Fruit fly (Drosophila melanogaster) whole organism, embryonic: ENCODE results near the gene Tyler.

Experiments used
- CG10366 ChIP-seq: fragments of 200-800 bp; sonication (Bioruptor generic); IDR thresholded peaks from 2 replicates; pipeline ENCODE4 v1.3.6; 2022; ENCODE audit warnings: missing biosample characterization, missing genetic modification characterization
- CG10431 ChIP-seq: fragments of 200-800 bp; sonication (Bioruptor generic); optimal IDR thresholded peaks from 3 replicates; lab custom pipeline; 2018; ENCODE audit warnings: missing biosample characterization, mild to moderate bottlenecking, missing genetic modification characterization
- CG10462 ChIP-seq: fragments of 200-800 bp; sonication (Bioruptor generic); optimal IDR thresholded peaks from 2 replicates; lab custom pipeline; 2016; ENCODE audit warnings: missing biosample characterization, missing genetic modification characterization
- CG11085 ChIP-seq: fragments of 200-800 bp; sonication (Bioruptor generic); IDR thresholded peaks from 2 replicates; pipeline ENCODE4 v1.3.6; 2022; ENCODE audit warnings: missing biosample characterization, missing genetic modification characterization
- CG11695 ChIP-seq: fragments of 200-800 bp; sonication (Bioruptor generic); IDR thresholded peaks from 3 replicates; pipeline ENCODE4 v1.3.6; 2022; ENCODE audit warnings: missing biosample characterization, missing genetic modification characterization
- CG13775 ChIP-seq: fragments of 200-800 bp; sonication (Bioruptor generic); optimal IDR thresholded peaks from 3 replicates; lab custom pipeline; 2017; ENCODE audit warnings: missing biosample characterization, mild to moderate bottlenecking, missing genetic modification characterization
- CG17359 ChIP-seq: fragments of 200-800 bp; sonication (Bioruptor generic); optimal IDR thresholded peaks from 3 replicates; lab custom pipeline; 2018; ENCODE audit warnings: missing biosample characterization, mild to moderate bottlenecking, missing genetic modification characterization, moderate library complexity
- CG17612 ChIP-seq: fragments of 200-800 bp; sonication (Bioruptor generic); IDR thresholded peaks from 2 replicates; pipeline ENCODE4 v1.3.6; 2022; ENCODE audit warnings: missing biosample characterization, missing genetic modification characterization
- CG18011 ChIP-seq: fragments of 200-800 bp; sonication (Bioruptor generic); optimal IDR thresholded peaks from 2 replicates; lab custom pipeline; 2017; ENCODE audit warnings: missing biosample characterization, missing genetic modification characterization, mild to moderate bottlenecking, moderate library complexity, missing genotype
- CG18262 ChIP-seq: fragments of 200-800 bp; optimal IDR thresholded peaks from 3 replicates; lab custom pipeline; 2019; ENCODE audit warnings: missing biosample characterization, mild to moderate bottlenecking, missing genetic modification characterization, moderate library complexity
- CG18599 ChIP-seq: fragments of 200-800 bp; sonication (Bioruptor generic); optimal IDR thresholded peaks from 3 replicates; lab custom pipeline; 2017; ENCODE audit warnings: missing biosample characterization, missing genetic modification characterization, mild to moderate bottlenecking, moderate library complexity, missing genetic modification reagents
- CG18619 ChIP-seq: fragments of 200-800 bp; sonication (Bioruptor generic); optimal IDR thresholded peaks from 3 replicates; lab custom pipeline; 2017; ENCODE audit warnings: missing biosample characterization, mild to moderate bottlenecking, missing genetic modification characterization
- CG2129 ChIP-seq: fragments of 200-800 bp; sonication (Bioruptor generic); IDR thresholded peaks from 2 replicates; pipeline ENCODE4 v1.3.6; 2022; ENCODE audit warnings: missing biosample characterization, missing genetic modification characterization; ENCODE audit not compliant: partially characterized antibody
- CG2678 ChIP-seq: fragments of 200-800 bp; sonication (Bioruptor generic); optimal IDR thresholded peaks from 3 replicates; lab custom pipeline; 2019; ENCODE audit warnings: missing biosample characterization, mild to moderate bottlenecking, missing genetic modification characterization, moderate library complexity
- CG30431 ChIP-seq: fragments of 200-800 bp; sonication (Bioruptor generic); optimal IDR thresholded peaks from 2 replicates; lab custom pipeline; 2017; ENCODE audit warnings: missing biosample characterization, missing genetic modification characterization
- CG3847 ChIP-seq: fragments of 200-800 bp; sonication (Bioruptor generic); IDR thresholded peaks from 2 replicates; pipeline ENCODE4 v1.3.6; 2022; ENCODE audit warnings: missing biosample characterization, missing genetic modification characterization
- CG4404 ChIP-seq: fragments of 200-800 bp; sonication (Bioruptor generic); IDR thresholded peaks from 2 replicates; pipeline ENCODE4 v1.3.6; 2022; ENCODE audit warnings: missing biosample characterization, missing genetic modification characterization
- CG6813 ChIP-seq: fragments of 200-800 bp; sonication (Bioruptor generic); optimal IDR thresholded peaks from 2 replicates; lab custom pipeline; 2017; ENCODE audit warnings: missing biosample characterization, missing genetic modification characterization, mild to moderate bottlenecking, moderate library complexity, missing genetic modification reagents
- CG7556 ChIP-seq: fragments of 200-800 bp; sonication (Bioruptor generic); optimal IDR thresholded peaks from 2 replicates; lab custom pipeline; 2017; ENCODE audit warnings: missing biosample characterization, mild to moderate bottlenecking, missing genetic modification characterization
- CG9215 ChIP-seq: fragments of 200-800 bp; sonication (Bioruptor generic); IDR thresholded peaks from 2 replicates; pipeline ENCODE4 v1.3.6; 2022; ENCODE audit warnings: missing biosample characterization, missing genetic modification characterization
- CG9817 ChIP-seq: fragments of 200-800 bp; sonication (Bioruptor generic); optimal IDR thresholded peaks from 2 replicates; lab custom pipeline; 2018; ENCODE audit warnings: missing biosample characterization, mild to moderate bottlenecking, missing genetic modification characterization, moderate library complexity
- D19A ChIP-seq: fragments of 200-800 bp; optimal IDR thresholded peaks from 3 replicates; lab custom pipeline; 2019; ENCODE audit warnings: missing biosample characterization, mild to moderate bottlenecking, missing genetic modification characterization, moderate library complexity
- Doc2 ChIP-seq: fragments of 200-800 bp; sonication (Bioruptor generic); IDR thresholded peaks from 2 replicates; pipeline ENCODE4 v1.3.6; 2022; ENCODE audit warnings: missing biosample characterization, missing genetic modification characterization
- E2f1 ChIP-seq: fragments of 200-800 bp; sonication (Bioruptor generic); IDR thresholded peaks from 2 replicates; pipeline ENCODE4 v1.3.6; 2022; ENCODE audit warnings: missing biosample characterization, missing genetic modification characterization
- H2.0 ChIP-seq: fragments of 200-800 bp; sonication (Bioruptor generic); IDR thresholded peaks from 2 replicates; pipeline ENCODE4 v1.3.6; 2022; ENCODE audit warnings: missing biosample characterization, missing genetic modification characterization
- HLH3B ChIP-seq: fragments of 200-800 bp; sonication (Bioruptor generic); IDR thresholded peaks from 2 replicates; pipeline ENCODE4 v1.3.6; 2022; ENCODE audit warnings: missing biosample characterization, missing genetic modification characterization
- HmgZ ChIP-seq: fragments of 200-800 bp; sonication (Bioruptor generic); optimal IDR thresholded peaks from 2 replicates; lab custom pipeline; 2018; ENCODE audit warnings: missing biosample characterization, mild to moderate bottlenecking, missing genetic modification characterization
- Hr51 ChIP-seq, 2 experiments: fragments of 200-800 bp; sonication (Bioruptor generic); optimal IDR thresholded peaks; 2 replicates in 1 of 2; 3 replicates in 1 of 2; lab custom pipeline; 2016 to 2018; ENCODE audit warnings: missing biosample characterization in 2 of 2, missing genetic modification characterization in 2 of 2, mild to moderate bottlenecking in 1 of 2, moderate library complexity in 1 of 2
- MESR4 ChIP-seq: fragments of 200-800 bp; sonication (Bioruptor generic); optimal IDR thresholded peaks from 2 replicates; lab custom pipeline; 2018; ENCODE audit warnings: missing biosample characterization, mild to moderate bottlenecking, missing genetic modification characterization, moderate library complexity
- Rfx ChIP-seq: fragments of 200-800 bp; sonication (Bioruptor generic); IDR thresholded peaks from 2 replicates; pipeline ENCODE4 v1.3.6; 2022; ENCODE audit warnings: missing biosample characterization, missing genetic modification characterization
- Side ChIP-seq: fragments of 200-800 bp; sonication (Bioruptor generic); optimal IDR thresholded peaks from 2 replicates; lab custom pipeline; 2016; ENCODE audit warnings: missing biosample characterization, missing genetic modification characterization
- Trl ChIP-seq, 3 experiments: fragments of >200 bp in 2 of 3; fragments of 200-800 bp in 1 of 3; sonication (Bioruptor generic) in 1 of 3; optimal IDR thresholded peaks; 2 replicates in 1 of 3; 3 replicates in 2 of 3; lab custom pipeline; 2016 to 2017; ENCODE audit warnings: missing biosample characterization in 1 of 3, missing genetic modification characterization in 1 of 3
- br ChIP-seq: fragments of >200 bp; optimal IDR thresholded peaks from 2 replicates; lab custom pipeline; 2017
- ci ChIP-seq: fragments of 200-800 bp; sonication (Bioruptor generic); IDR thresholded peaks from 3 replicates; pipeline ENCODE4 v1.3.6; 2022; ENCODE audit warnings: missing biosample characterization, missing genetic modification characterization
- dysf ChIP-seq: fragments of 200-800 bp; sonication (Bioruptor generic); IDR thresholded peaks from 3 replicates; pipeline ENCODE4 v1.3.6; 2022; ENCODE audit warnings: missing biosample characterization, missing genetic modification characterization
- eve ChIP-seq, 2 experiments: fragments of >200 bp; optimal IDR thresholded peaks; 2 replicates each; lab custom pipeline; 2017; ENCODE audit warnings: missing biosample characterization in 2 of 2, missing genetic modification characterization in 2 of 2
- ftz-f1 ChIP-seq: fragments of 200-800 bp; sonication (Bioruptor generic); optimal IDR thresholded peaks from 2 replicates; lab custom pipeline; 2016; ENCODE audit warnings: missing biosample characterization, missing genetic modification characterization
- gem ChIP-seq: fragments of 200-800 bp; sonication (Bioruptor generic); optimal IDR thresholded peaks from 2 replicates; lab custom pipeline; 2019; ENCODE audit warnings: missing biosample characterization, mild to moderate bottlenecking, missing genetic modification characterization, moderate library complexity
- grn ChIP-seq: fragments of 200-800 bp; sonication (Bioruptor generic); optimal IDR thresholded peaks from 3 replicates; lab custom pipeline; 2017; ENCODE audit warnings: missing biosample characterization, missing genetic modification characterization
- gt ChIP-seq: fragments of 200-800 bp; sonication (Bioruptor generic); IDR thresholded peaks from 2 replicates; pipeline ENCODE4 v1.3.6; 2022; ENCODE audit warnings: missing biosample characterization, missing genetic modification characterization
- h ChIP-seq: fragments of >200 bp; optimal IDR thresholded peaks from 2 replicates; lab custom pipeline; 2017
- jigr1 ChIP-seq: fragments of 200-800 bp; sonication (Bioruptor generic); IDR thresholded peaks from 3 replicates; pipeline ENCODE4 v1.3.6; 2022; ENCODE audit warnings: missing biosample characterization, missing genetic modification characterization
- klu ChIP-seq: fragments of 200-800 bp; sonication (Bioruptor generic); IDR thresholded peaks from 2 replicates; pipeline ENCODE4 v1.3.6; 2022; ENCODE audit warnings: missing biosample characterization, missing genetic modification characterization
- lbe ChIP-seq: fragments of 200-800 bp; sonication (Bioruptor generic); optimal IDR thresholded peaks from 2 replicates; lab custom pipeline; 2016; ENCODE audit warnings: missing biosample characterization, mild to moderate bottlenecking, missing genetic modification characterization
- lmd ChIP-seq: fragments of 200-800 bp; sonication (Bioruptor generic); IDR thresholded peaks from 2 replicates; pipeline ENCODE4 v1.3.6; 2022; ENCODE audit warnings: missing biosample characterization, missing genetic modification characterization
- oc ChIP-seq: fragments of 200-800 bp; sonication (Bioruptor generic); optimal IDR thresholded peaks from 2 replicates; lab custom pipeline; 2018; ENCODE audit warnings: missing biosample characterization, mild to moderate bottlenecking, missing genetic modification characterization, moderate library complexity
- schlank ChIP-seq: fragments of 200-800 bp; sonication (Bioruptor generic); optimal IDR thresholded peaks from 2 replicates; lab custom pipeline; 2018; ENCODE audit warnings: missing biosample characterization, mild to moderate bottlenecking, missing genetic modification characterization
- sima ChIP-seq: fragments of 200-800 bp; sonication (Bioruptor generic); optimal IDR thresholded peaks from 2 replicates; lab custom pipeline; 2016; ENCODE audit warnings: missing biosample characterization, missing genetic modification characterization
- slou ChIP-seq: fragments of 200-800 bp; sonication (Bioruptor generic); optimal IDR thresholded peaks from 3 replicates; lab custom pipeline; 2016; ENCODE audit warnings: missing biosample characterization, missing genetic modification characterization
- so ChIP-seq: fragments of 200-800 bp; sonication (Bioruptor generic); IDR thresholded peaks from 3 replicates; pipeline ENCODE4 v1.3.6; 2022; ENCODE audit warnings: missing biosample characterization, missing genetic modification characterization
- stc ChIP-seq: fragments of 200-800 bp; sonication (Bioruptor generic); IDR thresholded peaks from 2 replicates; pipeline ENCODE4 v1.3.6; 2022; ENCODE audit warnings: missing biosample characterization, missing genetic modification characterization
- usp ChIP-seq: fragments of >200 bp; optimal IDR thresholded peaks from 2 replicates; lab custom pipeline; 2017; ENCODE audit warnings: missing biosample characterization, missing genetic modification characterization

The Tyler gene

dm6 chrX:19603953-19604352, 7.4 kb upstream of the Tyler start (continued):
- TF ChIP-seq CG7556 (GFP tag; lab: Kevin White, UChicago) (peak; percentile 64), Rfx (GFP tag; lab: Robert Waterston, UW) (peak; percentile 93), CG10462 (GFP tag; lab: Kevin White, UChicago) (peak; percentile 24), Trl (optimal IDR thresholded peaks at IDR 0.05; lab: Kevin White, UChicago) (no peak), Trl (GFP tag; optimal IDR thresholded peaks at IDR 0.05; lab: Kevin White, UChicago) (peak; percentile 54), Hr51 (GFP tag; optimal IDR thresholded peaks at IDR 0.05; lab: Kevin White, UChicago) (peak; percentile 43 to 77), CG18619 (GFP tag; lab: Kevin White, UChicago) (peak; percentile 50), gt (GFP tag; lab: Robert Waterston, UW) (peak; percentile 35; the same call in 1 of the 2 replicates), klu (GFP tag; lab: Robert Waterston, UW) (peak; percentile 74), lbe (GFP tag; lab: Kevin White, UChicago) (peak; percentile 30), CG9817 (tag; lab: Kevin White, UChicago) (peak; percentile 74), CG10366 (GFP tag; lab: Robert Waterston, UW) (peak; percentile 88), CG10431 (GFP tag; lab: Kevin White, UChicago) (no peak), dysf (GFP tag; lab: Robert Waterston, UW) (peak; percentile 86), br (lab: Kevin White, UChicago) (no peak), H2.0 (GFP tag; lab: Robert Waterston, UW) (peak; percentile 71), CG30431 (peak; percentile 43), CG11085 (peak; percentile 78), CG17612 (GFP tag; lab: Robert Waterston, UW) (no peak), eve (GFP tag; optimal IDR thresholded peaks at IDR 0.05; lab: Kevin White, UChicago) (no peak), D19A (tag; lab: Kevin White, UChicago) (peak; percentile 42), CG18262 (tag; lab: Kevin White, UChicago) (peak; percentile 65), schlank (tag; lab: Kevin White, UChicago) (peak; percentile 77), CG18011 (GFP tag; lab: Kevin White, UChicago) (peak; percentile 26), CG13775 (GFP tag; lab: Kevin White, UChicago) (peak; percentile 65), slou (GFP tag; lab: Kevin White, UChicago) (peak; percentile 70), usp (GFP tag; lab: Kevin White, UChicago) (no peak), ci (GFP tag; lab: Robert Waterston, UW) (peak; percentile 80), gem (tag; lab: Kevin White, UChicago) (peak; percentile 80), CG2678 (tag; lab: Kevin White, UChicago) (peak; percentile 82), CG17359 (tag; lab: Kevin White, UChicago) (peak; percentile 81), Side (peak; percentile 33), Doc2 (GFP tag; lab: Robert Waterston, UW) (no peak), MESR4 (no peak), CG11695 (GFP tag; lab: Robert Waterston, UW) (peak; percentile 65; the same call in 2 of the 3 replicates), CG2129 (GFP tag; lab: Robert Waterston, UW) (no peak), h (no peak), CG4404 (GFP tag; lab: Robert Waterston, UW) (peak; percentile 54), CG3847 (GFP tag; lab: Robert Waterston, UW) (peak; percentile 74), oc (no peak), HmgZ (tag; lab: Kevin White, UChicago) (peak; percentile 76), CG18599 (GFP tag; lab: Kevin White, UChicago) (peak; percentile 81), so (GFP tag; lab: Robert Waterston, UW) (peak; percentile 83), stc (GFP tag; lab: Robert Waterston, UW) (peak; percentile 44; the same call in 1 of the 2 replicates), E2f1 (peak; percentile 70), CG9215 (peak; percentile 73), CG6813 (peak; percentile 74), lmd (peak; percentile 83), jigr1 (GFP tag; lab: Robert Waterston, UW) (peak; percentile 59; the same call in 1 of the 3 replicates), HLH3B (GFP tag; lab: Robert Waterston, UW) (peak; percentile 74), sima (GFP tag; lab: Kevin White, UChicago) (no peak), grn (GFP tag; lab: Kevin White, UChicago) (no peak), ftz-f1 (GFP tag; lab: Kevin White, UChicago) (no peak)
